Worm (Caenorhabditis elegans) whole organism, L1 larva: ENCODE data around the gene C17C3.6.
A peak's percentile ranks its signal among the peaks of the same experiment; 100 is the strongest.

Experiments used
- C16A3.4 ChIP-seq: fragments of 150-350 bp; optimal IDR thresholded peaks from 2 replicates; lab custom pipeline; 2014; ENCODE audit warnings: missing biosample characterization, missing genetic modification characterization
- F16B12.6 ChIP-seq: fragments of 150-350 bp; optimal IDR thresholded peaks from 2 replicates; lab custom pipeline; 2014; ENCODE audit warnings: missing biosample characterization, missing genetic modification characterization
- Y116A8C.19 ChIP-seq: sonication (generic microtip); optimal IDR thresholded peaks from 2 replicates; lab custom pipeline; 2016; ENCODE audit warnings: missing compliant biosample characterization, missing genetic modification characterization, borderline replicate concordance
- aha-1 ChIP-seq: fragments of 150-350 bp; optimal IDR thresholded peaks from 2 replicates; lab custom pipeline; 2014; ENCODE audit warnings: missing biosample characterization, missing genetic modification characterization
- ama-1 ChIP-seq: fragments of 150-350 bp; optimal IDR thresholded peaks from 2 replicates; lab custom pipeline; 2014
- blmp-1 ChIP-seq: fragments of 150-350 bp; optimal IDR thresholded peaks from 2 replicates; lab custom pipeline; 2014; ENCODE audit warnings: missing biosample characterization, missing genetic modification characterization
- ceh-63 ChIP-seq: fragments of 200-800 bp; sonication (Bioruptor generic); optimal IDR thresholded peaks from 2 replicates; lab custom pipeline; 2018; ENCODE audit warnings: mild to moderate bottlenecking, missing genetic modification characterization, missing compliant biosample characterization
- ceh-82 ChIP-seq, 3 experiments: fragments of 150-350 bp in 1 of 3; sonication (generic microtip) in 2 of 3; optimal IDR thresholded peaks; 2 replicates each; lab custom pipeline; 2014 to 2017; ENCODE audit warnings: missing biosample characterization in 3 of 3, missing genetic modification characterization in 3 of 3
- dpl-1 ChIP-seq, 3 experiments: fragments of 150-350 bp in 2 of 3; sonication (generic microtip) in 1 of 3; optimal IDR thresholded peaks; 2 replicates each; lab custom pipeline; 2014 to 2017; ENCODE audit warnings: missing biosample characterization in 3 of 3, missing genetic modification characterization in 3 of 3, missing genetic modification reagents in 3 of 3
- dsc-1 ChIP-seq: sonication (generic microtip); optimal IDR thresholded peaks from 2 replicates; lab custom pipeline; 2016; ENCODE audit warnings: mild to moderate bottlenecking, missing genetic modification characterization, missing compliant biosample characterization
- efl-1 ChIP-seq, 4 experiments: fragments of 150-350 bp; optimal IDR thresholded peaks in 3 of 4; peaks in 1 of 4; 1 replicate in 1 of 4; 2 replicates in 3 of 4; lab custom pipeline; 2014; ENCODE audit warnings: missing biosample characterization in 2 of 4, missing genetic modification characterization in 2 of 4, missing genetic modification reagents in 2 of 4
- egl-13 ChIP-seq: sonication (generic microtip); optimal IDR thresholded peaks from 2 replicates; lab custom pipeline; 2016; ENCODE audit warnings: missing genotype, missing genetic modification reagents, missing genetic modification characterization, missing compliant biosample characterization
- egl-27 ChIP-seq, 2 experiments: fragments of 150-350 bp in 1 of 2; sonication (generic microtip); optimal IDR thresholded peaks; 3 replicates each; lab custom pipeline; 2017 to 2018; ENCODE audit warnings: missing biosample characterization in 2 of 2, missing genetic modification characterization in 2 of 2, missing genetic modification reagents in 2 of 2
- elt-2 ChIP-seq: sonication (generic microtip); optimal IDR thresholded peaks from 2 replicates; lab custom pipeline; 2016; ENCODE audit warnings: missing genetic modification characterization, mild to moderate bottlenecking, inconsistent platforms, missing compliant biosample characterization, missing genetic modification reagents
- ets-5 ChIP-seq: fragments of 200-800 bp; sonication (Bioruptor generic); IDR thresholded peaks from 2 replicates; pipeline ENCODE4 v1.3.6; 2022; ENCODE audit warnings: missing genetic modification characterization, missing compliant biosample characterization
- fkh-10 ChIP-seq: sonication (generic microtip); optimal IDR thresholded peaks from 2 replicates; lab custom pipeline; 2017; ENCODE audit warnings: missing biosample characterization, missing genetic modification reagents, missing genetic modification characterization
- fkh-4 ChIP-seq: sonication (generic microtip); optimal IDR thresholded peaks from 2 replicates; lab custom pipeline; 2016; ENCODE audit warnings: missing compliant biosample characterization, missing genetic modification characterization, borderline replicate concordance
- fkh-8 ChIP-seq: sonication (generic microtip); optimal IDR thresholded peaks from 2 replicates; lab custom pipeline; 2016; ENCODE audit warnings: mild to moderate bottlenecking, missing genetic modification characterization, missing compliant biosample characterization
- fos-1 ChIP-seq: fragments of 150-350 bp; optimal IDR thresholded peaks from 2 replicates; lab custom pipeline; 2014; ENCODE audit warnings: missing biosample characterization, missing genetic modification characterization
- irx-1 ChIP-seq: sonication (generic microtip); optimal IDR thresholded peaks from 2 replicates; lab custom pipeline; 2016; ENCODE audit warnings: missing genetic modification characterization, missing compliant biosample characterization
- jun-1 ChIP-seq: fragments of 150-350 bp; optimal IDR thresholded peaks from 2 replicates; lab custom pipeline; 2014; ENCODE audit warnings: missing biosample characterization, missing genetic modification reagents, missing genetic modification characterization
- lin-13 ChIP-seq: fragments of 150-350 bp; optimal IDR thresholded peaks from 2 replicates; lab custom pipeline; 2014; ENCODE audit warnings: missing biosample characterization, missing genetic modification reagents, missing genetic modification characterization
- lin-14 ChIP-seq: fragments of 200-800 bp; sonication (Bioruptor generic); optimal IDR thresholded peaks from 2 replicates; lab custom pipeline; 2018; ENCODE audit warnings: mild to moderate bottlenecking, missing genetic modification characterization, moderate library complexity, missing compliant biosample characterization
- lin-35 ChIP-seq, 2 experiments: fragments of 150-350 bp; optimal IDR thresholded peaks; 2 replicates each; lab custom pipeline; 2014; ENCODE audit warnings: missing biosample characterization in 2 of 2, missing genetic modification characterization in 2 of 2, missing genetic modification reagents in 2 of 2
- lin-39 ChIP-seq: fragments of 150-350 bp; optimal IDR thresholded peaks from 2 replicates; lab custom pipeline; 2014; ENCODE audit warnings: missing biosample characterization, missing genetic modification reagents, missing genetic modification characterization
- lsy-2 ChIP-seq, 2 experiments: fragments of 150-350 bp; optimal IDR thresholded peaks; 2 replicates each; lab custom pipeline; 2014; ENCODE audit warnings: missing biosample characterization in 2 of 2, missing genetic modification characterization in 2 of 2
- mdl-1 ChIP-seq, 2 experiments: fragments of 150-350 bp; optimal IDR thresholded peaks; 2 replicates each; lab custom pipeline; 2014 to 2017; ENCODE audit warnings: missing biosample characterization in 2 of 2, missing genetic modification characterization in 2 of 2, inconsistent platforms in 1 of 2
- nhr-19 ChIP-seq: fragments of 200-800 bp; sonication (Bioruptor generic); conservative IDR thresholded peaks from 2 replicates; pipeline ENCODE4 v1.3.6; 2022; ENCODE audit warnings: missing genetic modification characterization, missing compliant biosample characterization
- nhr-20 ChIP-seq: sonication (generic microtip); optimal IDR thresholded peaks from 2 replicates; lab custom pipeline; 2016; ENCODE audit warnings: mild to moderate bottlenecking, missing genetic modification characterization, missing compliant biosample characterization
- nhr-71 ChIP-seq: sonication (generic microtip); optimal IDR thresholded peaks from 2 replicates; lab custom pipeline; 2016; ENCODE audit warnings: mild to moderate bottlenecking, missing genetic modification characterization, moderate library complexity, missing compliant biosample characterization
- nhr-76 ChIP-seq: sonication (generic microtip); optimal IDR thresholded peaks from 2 replicates; lab custom pipeline; 2017; ENCODE audit warnings: missing biosample characterization, missing genetic modification characterization
- nhr-84 ChIP-seq: sonication (generic microtip); optimal IDR thresholded peaks from 2 replicates; lab custom pipeline; 2017; ENCODE audit warnings: missing biosample characterization, missing genetic modification characterization
- nhr-90 ChIP-seq: sonication (generic microtip); optimal IDR thresholded peaks from 2 replicates; lab custom pipeline; 2016; ENCODE audit warnings: mild to moderate bottlenecking, missing genetic modification characterization, missing compliant biosample characterization; ENCODE audit not compliant: poor library complexity
- pqm-1 ChIP-seq: sonication (generic microtip); optimal IDR thresholded peaks from 3 replicates; lab custom pipeline; 2017; ENCODE audit warnings: missing biosample characterization, missing genetic modification characterization
- rnt-1 ChIP-seq: sonication (generic microtip); optimal IDR thresholded peaks from 2 replicates; lab custom pipeline; 2016; ENCODE audit warnings: mild to moderate bottlenecking, missing genetic modification characterization, moderate library complexity, missing compliant biosample characterization
- skn-1 ChIP-seq: fragments of 150-350 bp; optimal IDR thresholded peaks from 2 replicates; lab custom pipeline; 2014; ENCODE audit warnings: missing biosample characterization, missing genetic modification characterization
- snpc-4 ChIP-seq: fragments of 150-350 bp; optimal IDR thresholded peaks from 2 replicates; lab custom pipeline; 2014; ENCODE audit warnings: missing biosample characterization, missing genetic modification characterization
- snu-23 ChIP-seq: sonication (generic microtip); optimal IDR thresholded peaks from 2 replicates; lab custom pipeline; 2016; ENCODE audit warnings: missing genetic modification characterization, missing compliant biosample characterization
- sup-37 ChIP-seq: fragments of 200-800 bp; sonication (Bioruptor generic); optimal IDR thresholded peaks from 2 replicates; lab custom pipeline; 2018; ENCODE audit warnings: mild to moderate bottlenecking, missing genetic modification characterization, missing compliant biosample characterization
- swsn-7 ChIP-seq: sonication (generic microtip); optimal IDR thresholded peaks from 2 replicates; lab custom pipeline; 2016; ENCODE audit warnings: missing genetic modification characterization, missing compliant biosample characterization
- tlp-1 ChIP-seq: fragments of 150-350 bp; optimal IDR thresholded peaks from 2 replicates; lab custom pipeline; 2014; ENCODE audit warnings: missing biosample characterization, missing genetic modification characterization
- xbp-1 ChIP-seq: sonication (generic microtip); optimal IDR thresholded peaks from 2 replicates; lab custom pipeline; 2016; ENCODE audit warnings: missing genetic modification characterization, missing compliant biosample characterization
- zag-1 ChIP-seq: fragments of 150-350 bp; optimal IDR thresholded peaks from 2 replicates; lab custom pipeline; 2014; ENCODE audit warnings: missing biosample characterization, missing genetic modification characterization

C17C3.6 gene

ce11 chrII:5577060-5577459, 27.2 kb downstream of the C17C3.6 start:
- TF ChIP-seq swsn-7 (tag; lab: Kevin White, UChicago) (peak; percentile 34), skn-1 (tag; lab: Kevin White, UChicago) (peak; percentile 40), egl-13 (tag; lab: Kevin White, UChicago) (peak; percentile 0), rnt-1 (peak; percentile 59), snpc-4 (peak; percentile 36), lin-13 (peak; percentile 2), nhr-71 (tag; lab: Kevin White, UChicago) (peak; percentile 52), mdl-1 (tag; optimal IDR thresholded peaks at IDR 0.05; lab: Kevin White, UChicago) (peak in 1 of 2 experiments; percentile 30), aha-1 (tag; lab: Kevin White, UChicago) (no peak), nhr-19 (GFP tag; lab: Robert Waterston, UW) (0 out of 2 replicates have a peak, but pooled peaks have one; percentile 15), xbp-1 (tag; lab: Kevin White, UChicago) (peak; percentile 5), lin-39 (tag; lab: Kevin White, UChicago) (no peak), ceh-82 (tag; optimal IDR thresholded peaks at IDR 0.05; lab: Kevin White, UChicago) (peak in 1 of 3 experiments; percentile 6), fkh-8 (peak; percentile 66), efl-1 (optimal IDR thresholded peaks at IDR 0.05; lab: Kevin White, UChicago) (peak; percentile 28 to 51), efl-1 (GFP tag; optimal IDR thresholded peaks at IDR 0.05 in 1 of 2; lab: Kevin White, UChicago) (peak; percentile 13 to 76), ets-5 (GFP tag; lab: Robert Waterston, UW) (no peak), lin-35 (GFP tag; optimal IDR thresholded peaks at IDR 0.05; lab: Kevin White, UChicago) (peak in 1 of 2 experiments; percentile 59), jun-1 (no peak), dpl-1 (GFP tag; optimal IDR thresholded peaks at IDR 0.05; lab: Kevin White, UChicago) (peak; percentile 18 to 31 (median 29)), tlp-1 (no peak), nhr-20 (tag; lab: Kevin White, UChicago) (peak; percentile 34), irx-1 (no peak), nhr-90 (tag; lab: Kevin White, UChicago) (peak; percentile 10), ceh-63 (GFP tag; lab: Kevin White, UChicago) (no peak), lin-14 (GFP tag; lab: Kevin White, UChicago) (peak; percentile 30), C16A3.4 (tag; lab: Kevin White, UChicago) (peak; percentile 54), lsy-2 (tag; optimal IDR thresholded peaks at IDR 0.05; lab: Kevin White, UChicago) (peak in 1 of 2 experiments; percentile 60), sup-37 (GFP tag; lab: Kevin White, UChicago) (no peak), ama-1 (lab: Kevin White, UChicago) (no peak), blmp-1 (tag; lab: Kevin White, UChicago) (peak; percentile 20), egl-27 (tag; optimal IDR thresholded peaks at IDR 0.05; lab: Kevin White, UChicago) (no peak), elt-2 (tag; lab: Kevin White, UChicago) (peak; percentile 37), snu-23 (peak; percentile 55)

- TF ChIP-seq aha-1 (tag; lab: Kevin White, UChicago) (no peak), irx-1 (no peak), Y116A8C.19 (no peak), tlp-1 (no peak)
These were observed 28.2 kb downstream of the C17C3.6 start, which contains the start of gene T25E4.1 for ce11 chrII:5578035-5578434. Gene T25E4.1, plus strand, starts transcription at chrII:5578335.

DNA sequence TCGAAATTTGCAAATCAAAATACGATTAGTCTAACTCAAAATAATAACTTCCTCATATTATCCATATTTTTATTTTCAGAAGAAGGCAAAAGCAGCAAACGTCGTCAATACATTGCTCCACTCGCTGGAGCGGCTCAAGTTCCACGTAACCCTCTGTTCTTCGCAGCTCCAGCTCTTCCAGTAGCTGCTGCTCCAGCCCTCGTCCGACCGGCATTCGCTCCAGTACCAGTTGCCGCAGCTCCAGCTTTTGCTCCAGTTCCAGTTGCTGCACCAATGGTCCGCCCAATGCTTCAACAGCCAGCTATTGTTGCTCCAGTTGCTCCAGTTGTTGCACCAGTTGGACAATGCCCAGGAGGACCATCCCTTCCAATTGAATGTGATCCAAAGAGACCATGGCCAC, 28.9 kb downstream of the C17C3.6 start:
- TF ChIP-seq fos-1 (no peak), zag-1 (tag; lab: Kevin White, UChicago) (no peak), C16A3.4 (tag; lab: Kevin White, UChicago) (no peak), lin-13 (no peak), nhr-84 (tag; lab: Kevin White, UChicago) (no peak), nhr-76 (tag; lab: Kevin White, UChicago) (no peak), dsc-1 (no peak), snu-23 (no peak), dpl-1 (GFP tag; optimal IDR thresholded peaks at IDR 0.05; lab: Kevin White, UChicago) (no peak), fkh-4 (tag; lab: Kevin White, UChicago) (no peak), blmp-1 (tag; lab: Kevin White, UChicago) (no peak), F16B12.6 (tag; lab: Kevin White, UChicago) (no peak), fkh-10 (no peak), pqm-1 (tag; lab: Kevin White, UChicago) (no peak), elt-2 (tag; lab: Kevin White, UChicago) (no peak), mdl-1 (tag; optimal IDR thresholded peaks at IDR 0.05; lab: Kevin White, UChicago) (no peak)
